Fruit fly (Drosophila melanogaster) whole organism, embryonic: ENCODE measurements around the gene Cdc7.

ENCODE experiments used
- ATbp ChIP-seq: fragments of 200-800 bp; sonication (Bioruptor generic); optimal IDR thresholded peaks from 2 replicates; lab custom pipeline; 2017; ENCODE audit warnings: missing biosample characterization, mild to moderate bottlenecking, missing genetic modification characterization, missing genetic modification reagents
- Antp ChIP-seq: fragments of 200-800 bp; sonication (Bioruptor generic); optimal IDR thresholded peaks from 3 replicates; lab custom pipeline; 2016; ENCODE audit warnings: missing biosample characterization, missing genetic modification characterization
- Asciz ChIP-seq: fragments of 200-800 bp; sonication (Bioruptor generic); optimal IDR thresholded peaks from 2 replicates; lab custom pipeline; 2017; ENCODE audit warnings: missing biosample characterization, mild to moderate bottlenecking, missing genetic modification characterization, missing genetic modification reagents
- B-H2 ChIP-seq: fragments of 200-800 bp; sonication (Bioruptor generic); optimal IDR thresholded peaks from 2 replicates; lab custom pipeline; 2018; ENCODE audit warnings: missing biosample characterization, mild to moderate bottlenecking, missing genetic modification characterization
- CG1024 ChIP-seq: fragments of 200-800 bp; sonication (Bioruptor generic); IDR thresholded peaks from 2 replicates; pipeline ENCODE4 v1.3.6; 2022; ENCODE audit warnings: missing biosample characterization, missing genetic modification characterization
- CG12942 ChIP-seq: fragments of 200-800 bp; sonication (Bioruptor generic); optimal IDR thresholded peaks from 3 replicates; lab custom pipeline; 2016; ENCODE audit warnings: missing biosample characterization, missing genetic modification characterization
- CG13894 ChIP-seq: fragments of 200-800 bp; sonication (Bioruptor generic); optimal IDR thresholded peaks from 3 replicates; lab custom pipeline; 2018; ENCODE audit warnings: missing biosample characterization, mild to moderate bottlenecking, missing genetic modification characterization, moderate library complexity
- CG15696 ChIP-seq: fragments of 200-800 bp; sonication (Bioruptor generic); optimal IDR thresholded peaks from 2 replicates; lab custom pipeline; 2019; ENCODE audit warnings: missing biosample characterization, mild to moderate bottlenecking, missing genetic modification characterization, moderate library complexity
- CG17912 ChIP-seq: fragments of 200-800 bp; sonication (Bioruptor generic); optimal IDR thresholded peaks from 2 replicates; lab custom pipeline; 2018; ENCODE audit warnings: missing biosample characterization, mild to moderate bottlenecking, missing genetic modification characterization
- CG1832 ChIP-seq: fragments of 200-800 bp; sonication (Bioruptor generic); optimal IDR thresholded peaks from 2 replicates; lab custom pipeline; 2017; ENCODE audit warnings: missing biosample characterization, mild to moderate bottlenecking, missing genetic modification characterization, inconsistent platforms
- CG18599 ChIP-seq: fragments of 200-800 bp; sonication (Bioruptor generic); optimal IDR thresholded peaks from 3 replicates; lab custom pipeline; 2017; ENCODE audit warnings: missing biosample characterization, missing genetic modification characterization, mild to moderate bottlenecking, moderate library complexity, missing genetic modification reagents
- CG2199 ChIP-seq: fragments of 200-800 bp; sonication (Bioruptor generic); IDR thresholded peaks from 3 replicates; pipeline ENCODE4 v1.3.6; 2022; ENCODE audit warnings: missing biosample characterization, missing genetic modification characterization
- CG32767 ChIP-seq: fragments of 200-800 bp; sonication (Bioruptor generic); IDR thresholded peaks from 2 replicates; pipeline ENCODE4 v1.3.6; 2022; ENCODE audit warnings: missing biosample characterization, missing genetic modification characterization
- CG33213 ChIP-seq: fragments of 200-800 bp; sonication (Bioruptor generic); optimal IDR thresholded peaks from 3 replicates; lab custom pipeline; 2016; ENCODE audit warnings: missing biosample characterization, missing genetic modification characterization
- CG3847 ChIP-seq: fragments of 200-800 bp; sonication (Bioruptor generic); IDR thresholded peaks from 2 replicates; pipeline ENCODE4 v1.3.6; 2022; ENCODE audit warnings: missing biosample characterization, missing genetic modification characterization
- CG4328 ChIP-seq: fragments of 200-800 bp; sonication (Bioruptor generic); optimal IDR thresholded peaks from 3 replicates; lab custom pipeline; 2017; ENCODE audit warnings: missing biosample characterization, missing genetic modification reagents, missing genetic modification characterization
- CG8924 ChIP-seq: fragments of 200-800 bp; optimal IDR thresholded peaks from 3 replicates; lab custom pipeline; 2019; ENCODE audit warnings: missing biosample characterization, mild to moderate bottlenecking, missing genetic modification characterization, moderate library complexity
- CoRest ChIP-seq: fragments of 200-800 bp; sonication (Bioruptor generic); optimal IDR thresholded peaks from 3 replicates; lab custom pipeline; 2018; ENCODE audit warnings: missing biosample characterization, mild to moderate bottlenecking, missing genetic modification characterization, moderate library complexity
- D ChIP-seq, 2 experiments: fragments of 200-800 bp in 1 of 2; fragments of >200 bp in 1 of 2; sonication (Bioruptor generic) in 1 of 2; optimal IDR thresholded peaks; 2 replicates in 1 of 2; 3 replicates in 1 of 2; lab custom pipeline; 2017; ENCODE audit warnings: mild to moderate bottlenecking in 1 of 2, missing biosample characterization in 1 of 2, missing genetic modification characterization in 1 of 2, missing genetic modification reagents in 1 of 2
- Dad ChIP-seq: fragments of 200-800 bp; sonication (Bioruptor generic); optimal IDR thresholded peaks from 3 replicates; lab custom pipeline; 2016; ENCODE audit warnings: missing biosample characterization, missing genetic modification characterization
- H15 ChIP-seq: fragments of 200-800 bp; sonication (Bioruptor generic); IDR thresholded peaks from 3 replicates; pipeline ENCODE4 v1.3.6; 2022; ENCODE audit warnings: missing biosample characterization, missing genetic modification characterization
- Hr51 ChIP-seq, 2 experiments: fragments of 200-800 bp; sonication (Bioruptor generic); optimal IDR thresholded peaks; 2 replicates in 1 of 2; 3 replicates in 1 of 2; lab custom pipeline; 2016 to 2018; ENCODE audit warnings: missing biosample characterization in 2 of 2, missing genetic modification characterization in 2 of 2, mild to moderate bottlenecking in 1 of 2, moderate library complexity in 1 of 2
- Hr78 ChIP-seq, 2 experiments: fragments of 200-800 bp in 1 of 2; fragments of >200 bp in 1 of 2; sonication (Bioruptor generic) in 1 of 2; optimal IDR thresholded peaks; 2 replicates each; lab custom pipeline; 2017 to 2019; ENCODE audit warnings: missing biosample characterization in 2 of 2, missing genetic modification characterization in 2 of 2, mild to moderate bottlenecking in 1 of 2, moderate library complexity in 1 of 2
- Kr ChIP-seq: fragments of 200-800 bp; sonication (Bioruptor generic); optimal IDR thresholded peaks from 2 replicates; lab custom pipeline; 2017; ENCODE audit warnings: missing biosample characterization, mild to moderate bottlenecking, missing genetic modification characterization
- Lhr ChIP-seq: fragments of 200-800 bp; sonication (Bioruptor generic); optimal IDR thresholded peaks from 3 replicates; lab custom pipeline; 2017; ENCODE audit warnings: mild to moderate bottlenecking, missing biosample characterization, missing genetic modification reagents, missing genetic modification characterization
- NC2β ChIP-seq: fragments of 200-800 bp; sonication (Bioruptor generic); optimal IDR thresholded peaks from 2 replicates; lab custom pipeline; 2016; ENCODE audit warnings: missing biosample characterization, missing genetic modification characterization
- Oli ChIP-seq: fragments of 200-800 bp; sonication (Bioruptor generic); optimal IDR thresholded peaks from 2 replicates; lab custom pipeline; 2018; ENCODE audit warnings: missing biosample characterization, mild to moderate bottlenecking, missing genetic modification characterization, moderate library complexity
- Scr ChIP-seq: fragments of 200-800 bp; sonication (Bioruptor generic); IDR thresholded peaks from 2 replicates; pipeline ENCODE4 v1.3.6; 2022; ENCODE audit warnings: missing biosample characterization, missing genetic modification characterization; ENCODE audit not compliant: partially characterized antibody
- TFAM ChIP-seq: fragments of 200-800 bp; sonication (Bioruptor generic); optimal IDR thresholded peaks from 2 replicates; lab custom pipeline; 2017; ENCODE audit warnings: missing biosample characterization, missing genetic modification characterization, inconsistent platforms
- Taf1 ChIP-seq: fragments of 200-800 bp; sonication (Bioruptor generic); IDR thresholded peaks from 2 replicates; pipeline ENCODE4 v1.3.6; 2022; ENCODE audit warnings: missing biosample characterization, missing genetic modification characterization
- Trl ChIP-seq, 3 experiments: fragments of >200 bp in 2 of 3; fragments of 200-800 bp in 1 of 3; sonication (Bioruptor generic) in 1 of 3; optimal IDR thresholded peaks; 2 replicates in 1 of 3; 3 replicates in 2 of 3; lab custom pipeline; 2016 to 2017; ENCODE audit warnings: missing biosample characterization in 1 of 3, missing genetic modification characterization in 1 of 3
- Xbp1 ChIP-seq: fragments of 200-800 bp; sonication (Bioruptor generic); optimal IDR thresholded peaks from 3 replicates; lab custom pipeline; 2016; ENCODE audit warnings: missing biosample characterization, mild to moderate bottlenecking, missing genetic modification characterization
- ash1 ChIP-seq: fragments of 200-800 bp; sonication (Bioruptor generic); optimal IDR thresholded peaks from 2 replicates; lab custom pipeline; 2018; ENCODE audit warnings: missing biosample characterization, mild to moderate bottlenecking, missing genetic modification characterization
- btn ChIP-seq: fragments of 200-800 bp; sonication (Bioruptor generic); optimal IDR thresholded peaks from 2 replicates; lab custom pipeline; 2016; ENCODE audit warnings: missing biosample characterization, missing genetic modification characterization
- emc ChIP-seq: fragments of 200-800 bp; sonication (Bioruptor generic); optimal IDR thresholded peaks from 2 replicates; lab custom pipeline; 2016; ENCODE audit warnings: missing biosample characterization, missing genetic modification characterization
- fd102C ChIP-seq: fragments of 200-800 bp; sonication (Bioruptor generic); optimal IDR thresholded peaks from 2 replicates; lab custom pipeline; 2018; ENCODE audit warnings: missing biosample characterization, mild to moderate bottlenecking, missing genetic modification characterization, moderate library complexity
- ken ChIP-seq: fragments of 200-800 bp; sonication (Bioruptor generic); IDR thresholded peaks from 3 replicates; pipeline ENCODE4 v1.3.6; 2022; ENCODE audit warnings: missing biosample characterization, missing genetic modification characterization
- mld ChIP-seq: fragments of 200-800 bp; sonication (Bioruptor generic); IDR thresholded peaks from 3 replicates; pipeline ENCODE4 v1.3.6; 2022; ENCODE audit warnings: missing biosample characterization, missing genetic modification characterization; ENCODE audit not compliant: partially characterized antibody
- nom ChIP-seq: fragments of 200-800 bp; sonication (Bioruptor generic); optimal IDR thresholded peaks from 2 replicates; lab custom pipeline; 2017; ENCODE audit warnings: missing biosample characterization, missing genetic modification characterization, mild to moderate bottlenecking, moderate library complexity, missing genetic modification reagents
- pb ChIP-seq: fragments of 200-800 bp; sonication (Bioruptor generic); optimal IDR thresholded peaks from 3 replicates; lab custom pipeline; 2016; ENCODE audit warnings: missing biosample characterization, missing genetic modification characterization
- shn ChIP-seq: fragments of 200-800 bp; sonication (Bioruptor generic); optimal IDR thresholded peaks from 3 replicates; lab custom pipeline; 2016; ENCODE audit warnings: missing biosample characterization, missing genetic modification characterization
- so ChIP-seq: fragments of 200-800 bp; sonication (Bioruptor generic); IDR thresholded peaks from 3 replicates; pipeline ENCODE4 v1.3.6; 2022; ENCODE audit warnings: missing biosample characterization, missing genetic modification characterization
- sqz ChIP-seq: fragments of 200-800 bp; sonication (Bioruptor generic); optimal IDR thresholded peaks from 3 replicates; lab custom pipeline; 2018; ENCODE audit warnings: missing biosample characterization, mild to moderate bottlenecking, missing genetic modification characterization
- sr ChIP-seq: fragments of 200-800 bp; sonication (Bioruptor generic); IDR thresholded peaks from 3 replicates; pipeline ENCODE4 v1.3.6; 2022; ENCODE audit warnings: missing biosample characterization, missing genetic modification characterization
- trem ChIP-seq: fragments of 200-800 bp; optimal IDR thresholded peaks from 3 replicates; lab custom pipeline; 2019; ENCODE audit warnings: missing biosample characterization, mild to moderate bottlenecking, missing genetic modification characterization, moderate library complexity
- tx ChIP-seq: fragments of 200-800 bp; sonication (Bioruptor generic); optimal IDR thresholded peaks from 2 replicates; lab custom pipeline; 2016; ENCODE audit warnings: missing biosample characterization, missing genetic modification characterization
- unpg ChIP-seq: fragments of 200-800 bp; sonication (Bioruptor generic); optimal IDR thresholded peaks from 3 replicates; lab custom pipeline; 2018; ENCODE audit warnings: missing biosample characterization, mild to moderate bottlenecking, missing genetic modification characterization, moderate library complexity
- wor ChIP-seq: fragments of 200-800 bp; sonication (Bioruptor generic); IDR thresholded peaks from 2 replicates; pipeline ENCODE4 v1.3.6; 2022; ENCODE audit warnings: missing biosample characterization, missing genetic modification characterization
- zfh2 ChIP-seq: fragments of 200-800 bp; sonication (Bioruptor generic); optimal IDR thresholded peaks from 2 replicates; lab custom pipeline; 2016; ENCODE audit warnings: missing biosample characterization, missing genetic modification characterization

The Cdc7 gene

dm6 chrX:6642593-6643257, 11.6 kb upstream of the Cdc7 start (continued):
- TF ChIP-seq H15 (GFP tag; lab: Robert Waterston, UW), result no peak
- no peak for TF ChIP-seq Xbp1 (GFP tag; lab: Kevin White, UChicago)
- TF ChIP-seq CG13894 (tag; lab: Kevin White, UChicago), result no peak
- no peak for TF ChIP-seq D (optimal IDR thresholded peaks at IDR 0.05; lab: Kevin White, UChicago)
- TF ChIP-seq D (GFP tag; optimal IDR thresholded peaks at IDR 0.05; lab: Kevin White, UChicago), result peak; percentile 22
- TF ChIP-seq ATbp (GFP tag; lab: Kevin White, UChicago), result peak; percentile 16
- no peak for TF ChIP-seq Antp
- no peak for TF ChIP-seq Hr78 (GFP tag; optimal IDR thresholded peaks at IDR 0.05; lab: Kevin White, UChicago)
- peak; percentile 1 for TF ChIP-seq Asciz (GFP tag; lab: Kevin White, UChicago)
- no peak for TF ChIP-seq CG33213 (GFP tag; lab: Kevin White, UChicago)
- TF ChIP-seq Trl (optimal IDR thresholded peaks at IDR 0.05; lab: Kevin White, UChicago), result no peak
- TF ChIP-seq Trl (GFP tag; optimal IDR thresholded peaks at IDR 0.05; lab: Kevin White, UChicago), result no peak
- no peak for TF ChIP-seq zfh2 (GFP tag; lab: Kevin White, UChicago)
- TF ChIP-seq emc (GFP tag; lab: Kevin White, UChicago), result no peak
- TF ChIP-seq btn (GFP tag; lab: Kevin White, UChicago), result peak; percentile 1
- no peak for TF ChIP-seq ken (GFP tag; lab: Robert Waterston, UW)
- no peak for TF ChIP-seq CG4328 (GFP tag; lab: Kevin White, UChicago)
- peak; percentile 15 for TF ChIP-seq CoRest (tag; lab: Kevin White, UChicago)
- no peak for TF ChIP-seq mld
- no peak for TF ChIP-seq ash1 (GFP tag; lab: Kevin White, UChicago)
- no peak for TF ChIP-seq NC2β
- TF ChIP-seq so (GFP tag; lab: Robert Waterston, UW), result no peak
- no peak for TF ChIP-seq CG32767 (GFP tag; lab: Robert Waterston, UW)
- no peak for TF ChIP-seq CG8924 (tag; lab: Kevin White, UChicago)
- TF ChIP-seq Lhr (GFP tag; lab: Kevin White, UChicago), result no peak
- no peak for TF ChIP-seq CG1024 (GFP tag; lab: Robert Waterston, UW)
- TF ChIP-seq Hr51 (GFP tag; optimal IDR thresholded peaks at IDR 0.05; lab: Kevin White, UChicago), result peak in 1 of 2 experiments; percentile 31
- no peak for TF ChIP-seq nom (GFP tag; lab: Kevin White, UChicago)
- TF ChIP-seq B-H2 (GFP tag; lab: Kevin White, UChicago), result no peak
- no peak for TF ChIP-seq wor
- TF ChIP-seq unpg, result peak; percentile 53
- no peak for TF ChIP-seq Taf1 (GFP tag; lab: Robert Waterston, UW)
- TF ChIP-seq CG18599 (GFP tag; lab: Kevin White, UChicago), result peak; percentile 17
- no peak for TF ChIP-seq CG3847 (GFP tag; lab: Robert Waterston, UW)
- TF ChIP-seq Dad, result no peak
- TF ChIP-seq CG15696 (tag; lab: Kevin White, UChicago), result peak; percentile 4
- no peak for TF ChIP-seq CG2199 (GFP tag; lab: Robert Waterston, UW)
- TF ChIP-seq shn (GFP tag; lab: Kevin White, UChicago), result no peak
- no peak for TF ChIP-seq Kr
- TF ChIP-seq sqz (GFP tag; lab: Kevin White, UChicago), result no peak
- TF ChIP-seq trem (tag; lab: Kevin White, UChicago), result peak; percentile 42
- TF ChIP-seq CG17912 (GFP tag; lab: Kevin White, UChicago), result no peak
- TF ChIP-seq fd102C (GFP tag; lab: Kevin White, UChicago), result no peak
- no peak for TF ChIP-seq CG12942 (GFP tag; lab: Kevin White, UChicago)
- no peak for TF ChIP-seq pb (GFP tag; lab: Kevin White, UChicago)
- TF ChIP-seq TFAM (GFP tag; lab: Kevin White, UChicago), result no peak
- no peak for TF ChIP-seq Scr (GFP tag; lab: Robert Waterston, UW)
- TF ChIP-seq sr (GFP tag; lab: Robert Waterston, UW), result no peak
- TF ChIP-seq Oli (tag; lab: Kevin White, UChicago), result peak; percentile 54
- peak; percentile 66 for TF ChIP-seq CG1832 (GFP tag; lab: Kevin White, UChicago)
- no peak for TF ChIP-seq tx (GFP tag; lab: Kevin White, UChicago)
